Worm (Caenorhabditis elegans): ENCODE data around the gene aakg-1.
A peak's percentile ranks its signal among the peaks of the same experiment; 100 is the strongest.

Gene aakg-1

ce11 chrIII:12551253-12551652, 23.9 kb downstream of the aakg-1 start (continued):
- TF ChIP-seq mdl-1 (tag; optimal IDR thresholded peaks at IDR 0.05) (no peak), sup-37 (GFP tag; optimal IDR thresholded peaks at IDR 0.05) (no peak), unc-30 (tag; optimal IDR thresholded peaks at IDR 0.05) (no peak), ets-5 (GFP tag; IDR thresholded peaks at IDR 0.05) (no peak), lin-15B (tag; optimal IDR thresholded peaks at IDR 0.05) (no peak), aha-1 (tag; optimal IDR thresholded peaks at IDR 0.05) (no peak), skn-1 (tag; optimal IDR thresholded peaks at IDR 0.05) (peak; percentile 74), ceh-63 (GFP tag; optimal IDR thresholded peaks at IDR 0.05) (no peak), aly-2 (tag; optimal IDR thresholded peaks at IDR 0.05) (no peak), fkh-8 (tag; optimal IDR thresholded peaks at IDR 0.05) (no peak), fkh-4 (tag; optimal IDR thresholded peaks at IDR 0.05; ENCODE audit: borderline replicate concordance) (no peak), tlp-1 (tag; optimal IDR thresholded peaks at IDR 0.05) (no peak), nhr-71 (tag; optimal IDR thresholded peaks at IDR 0.05) (peak; percentile 62), C34B4.2 (tag; optimal IDR thresholded peaks at IDR 0.05) (no peak), hlh-17 (GFP tag; optimal IDR thresholded peaks at IDR 0.05; ENCODE audit: borderline replicate concordance) (no peak), C04F5.9 (tag; optimal IDR thresholded peaks at IDR 0.05) (no peak), zip-4 (GFP tag; optimal IDR thresholded peaks at IDR 0.05) (no peak), sox-4 (tag; optimal IDR thresholded peaks at IDR 0.05) (no peak), snpc-4 (tag; optimal IDR thresholded peaks at IDR 0.05) (no peak), lsy-2 (tag; optimal IDR thresholded peaks at IDR 0.05) (no peak), unc-98 (GFP tag; IDR thresholded peaks at IDR 0.05) (no peak), nhr-12 (tag; optimal IDR thresholded peaks at IDR 0.05) (no peak), fos-1 (tag; optimal IDR thresholded peaks at IDR 0.05) (peak; percentile 27), dsc-1 (tag; optimal IDR thresholded peaks at IDR 0.05) (no peak), lin-35 (GFP tag; optimal IDR thresholded peaks at IDR 0.05) (peak in 1 of 2 experiments; percentile 65), xbp-1 (tag; optimal IDR thresholded peaks at IDR 0.05) (no peak), C16A3.4 (tag; optimal IDR thresholded peaks at IDR 0.05) (no peak), lin-39 (tag; optimal IDR thresholded peaks at IDR 0.05) (no peak), rnt-1 (tag; optimal IDR thresholded peaks at IDR 0.05) (peak; percentile 2), ztf-11 (tag; optimal IDR thresholded peaks at IDR 0.05) (no peak), mep-1 (tag; optimal IDR thresholded peaks at IDR 0.05) (peak; percentile 63), nhr-77 (tag; optimal IDR thresholded peaks at IDR 0.05) (peak; percentile 23), nhr-11 (tag; optimal IDR thresholded peaks at IDR 0.05) (no peak), nhr-20 (tag; optimal IDR thresholded peaks at IDR 0.05) (peak; percentile 50), elt-2 (tag; optimal IDR thresholded peaks at IDR 0.05) (no peak), unc-86 (tag; optimal IDR thresholded peaks at IDR 0.05) (no peak), nhr-85 (tag) (peak; percentile 92), ceh-82 (tag; optimal IDR thresholded peaks at IDR 0.05) (no peak), efl-3 (GFP tag; optimal IDR thresholded peaks at IDR 0.05) (no peak), blmp-1 (tag; optimal IDR thresholded peaks at IDR 0.05) (peak; percentile 67), lir-3 (tag; optimal IDR thresholded peaks at IDR 0.05; ENCODE audit: poor library complexity) (no peak), lin-14 (GFP tag; optimal IDR thresholded peaks at IDR 0.05) (peak; percentile 69), unc-62 (GFP tag; optimal IDR thresholded peaks at IDR 0.05) (no peak), ceh-8 (GFP tag; optimal IDR thresholded peaks at IDR 0.05) (no peak), tbx-2 (tag; optimal IDR thresholded peaks at IDR 0.05) (no peak), nhr-28 (tag; optimal IDR thresholded peaks at IDR 0.05) (no peak)

Measured in whole organism, L1 larva.